Worm (Caenorhabditis elegans) whole organism, L3 larva: ENCODE results near the gene micu-1.

Experiments used
- ama-1 ChIP-seq: fragments of 150-350 bp; optimal IDR thresholded peaks from 2 replicates; lab custom pipeline; 2018
- ceh-9 ChIP-seq: sonication (generic microtip); optimal IDR thresholded peaks from 2 replicates; lab custom pipeline; 2018; ENCODE audit warnings: missing biosample characterization, missing genetic modification characterization
- elt-1 ChIP-seq: fragments of 150-350 bp; optimal IDR thresholded peaks from 2 replicates; lab custom pipeline; 2014; ENCODE audit warnings: missing biosample characterization, missing genetic modification characterization
- pha-4 ChIP-seq: fragments of 150-350 bp; optimal IDR thresholded peaks from 2 replicates; lab custom pipeline; 2014; ENCODE audit warnings: missing biosample characterization, missing genetic modification reagents, missing genetic modification characterization
- pqm-1 ChIP-seq: fragments of 150-350 bp; optimal IDR thresholded peaks from 2 replicates; lab custom pipeline; 2017; ENCODE audit warnings: missing biosample characterization, missing genetic modification characterization, inconsistent platforms
- skn-1 ChIP-seq: fragments of 150-350 bp; optimal IDR thresholded peaks from 2 replicates; lab custom pipeline; 2014; ENCODE audit warnings: missing biosample characterization, missing genetic modification characterization
- unc-62 ChIP-seq: fragments of 150-350 bp; sonication (generic microtip); optimal IDR thresholded peaks from 4 replicates; lab custom pipeline; 2014; ENCODE audit warnings: missing biosample characterization, missing genetic modification reagents, missing genetic modification characterization

DNA sequence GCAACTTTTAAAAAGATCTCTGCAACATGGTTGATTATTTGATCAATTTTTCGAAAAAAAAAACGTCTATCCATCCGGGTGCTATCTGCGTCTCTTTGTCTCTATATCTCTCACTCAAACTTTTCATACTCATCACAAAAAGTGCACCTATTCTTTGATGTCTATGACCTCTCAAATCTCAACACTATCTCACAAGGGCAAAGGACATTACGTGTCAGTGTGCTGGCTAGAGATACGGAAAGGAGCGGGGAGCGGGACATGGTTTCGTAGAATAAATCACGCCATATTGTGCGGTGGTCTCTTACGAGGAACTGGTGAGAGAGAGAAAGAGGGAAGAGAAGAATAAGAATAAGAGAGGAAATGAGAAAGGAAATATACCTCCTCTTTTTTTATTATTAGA is 24.7 kb downstream of the micu-1 start:
- TF ChIP-seq unc-62 (GFP tag; lab: Kevin White, UChicago) (peak; percentile 88), ama-1 (no peak), pqm-1 (tag; lab: Kevin White, UChicago) (peak; percentile 95), elt-1 (no peak), skn-1 (tag; lab: Kevin White, UChicago) (no peak), pha-4 (tag; lab: Kevin White, UChicago) (peak; percentile 69), ceh-9 (tag; lab: Kevin White, UChicago) (no peak)
